Worm (Caenorhabditis elegans) whole organism, late embryonic: Measurements from ENCODE around the gene atg-18.

Source experiments
- ama-1 ChIP-seq: fragments of 150-350 bp; optimal IDR thresholded peaks from 2 replicates; lab custom pipeline; 2014
- ceh-24 ChIP-seq: sonication (generic microtip); optimal IDR thresholded peaks from 2 replicates; lab custom pipeline; 2016; ENCODE audit warnings: mild to moderate bottlenecking, missing genetic modification characterization, missing compliant biosample characterization
- che-1 ChIP-seq: sonication (generic microtip); optimal IDR thresholded peaks from 2 replicates; lab custom pipeline; 2016; ENCODE audit warnings: mild to moderate bottlenecking, missing genetic modification characterization, missing compliant biosample characterization
- fkh-10 ChIP-seq: fragments of 150-350 bp; optimal IDR thresholded peaks from 2 replicates; lab custom pipeline; 2014; ENCODE audit warnings: missing biosample characterization, missing genetic modification reagents, missing genetic modification characterization
- nhr-232 ChIP-seq: sonication (generic microtip); optimal IDR thresholded peaks from 2 replicates; lab custom pipeline; 2016; ENCODE audit warnings: missing genetic modification characterization, missing compliant biosample characterization
- sox-2 ChIP-seq: fragments of 200-800 bp; sonication (Bioruptor generic); IDR thresholded peaks from 2 replicates; pipeline ENCODE4 v1.3.6; 2022; ENCODE audit warnings: missing genetic modification reagents, missing genetic modification characterization, missing compliant biosample characterization
- unc-55 ChIP-seq: sonication (generic microtip); optimal IDR thresholded peaks from 2 replicates; lab custom pipeline; 2017; ENCODE audit warnings: missing biosample characterization, missing genetic modification reagents, missing genetic modification characterization

DNA sequence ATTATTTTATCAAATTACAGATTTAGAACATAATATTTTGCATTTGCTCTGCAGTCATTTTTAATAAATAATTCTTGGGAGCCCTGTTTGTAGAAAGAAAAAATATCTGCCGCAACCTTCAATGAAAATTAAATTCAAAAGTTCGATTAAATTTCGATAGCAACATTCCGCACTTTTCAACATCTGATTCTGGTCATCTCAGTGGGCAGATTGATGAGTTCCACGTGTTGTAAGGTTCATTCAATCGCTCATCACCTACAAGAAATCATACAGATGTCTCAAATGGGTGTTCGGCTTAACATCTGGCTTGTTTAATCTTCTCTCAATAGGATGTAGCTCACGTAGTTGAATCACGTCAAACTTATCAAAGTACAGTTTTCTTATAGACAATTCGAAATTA is 31.2 kb downstream of the atg-18 start:
- no peak for TF ChIP-seq ama-1 (lab: Kevin White, UChicago)
- no peak for TF ChIP-seq sox-2 (GFP tag; lab: Robert Waterston, UW)
- TF ChIP-seq nhr-232 (tag; lab: Kevin White, UChicago), result no peak
- TF ChIP-seq ceh-24, result no peak
- no peak for TF ChIP-seq che-1
- TF ChIP-seq unc-55 (GFP tag; lab: Kevin White, UChicago), result no peak
- no peak for TF ChIP-seq fkh-10 (GFP tag; lab: Kevin White, UChicago)
